Worm (Caenorhabditis elegans): Measurements from ENCODE around the gene nsph-1.1.

nsph-1.1 gene

DNA sequence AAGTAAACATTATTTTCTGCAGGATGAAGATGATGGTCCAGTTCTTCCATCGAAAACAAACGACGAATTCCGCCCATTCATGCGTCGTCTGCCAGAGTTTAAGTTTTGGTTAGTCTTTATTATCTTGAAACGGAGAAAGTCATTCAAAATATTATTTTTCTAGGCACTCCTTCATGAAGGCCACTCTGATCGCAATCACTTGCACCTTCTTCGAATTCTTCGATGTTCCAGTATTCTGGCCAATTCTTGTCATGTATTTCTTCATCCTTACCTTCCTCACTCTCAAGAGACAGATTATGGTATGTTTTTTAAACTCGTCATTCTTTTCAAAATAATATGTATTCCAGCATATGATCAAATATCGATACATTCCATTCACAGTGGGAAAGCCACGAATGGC lies 45.2 kb downstream of the nsph-1.1 start:
- TF ChIP-seq nhr-21 (tag; optimal IDR thresholded peaks at IDR 0.05) (peak; percentile 31), crh-2 (tag; optimal IDR thresholded peaks at IDR 0.05) (peak; percentile 6), nhr-6 (tag; optimal IDR thresholded peaks at IDR 0.05) (no peak), ama-1 (optimal IDR thresholded peaks at IDR 0.05) (peak; percentile 24)

DNA sequence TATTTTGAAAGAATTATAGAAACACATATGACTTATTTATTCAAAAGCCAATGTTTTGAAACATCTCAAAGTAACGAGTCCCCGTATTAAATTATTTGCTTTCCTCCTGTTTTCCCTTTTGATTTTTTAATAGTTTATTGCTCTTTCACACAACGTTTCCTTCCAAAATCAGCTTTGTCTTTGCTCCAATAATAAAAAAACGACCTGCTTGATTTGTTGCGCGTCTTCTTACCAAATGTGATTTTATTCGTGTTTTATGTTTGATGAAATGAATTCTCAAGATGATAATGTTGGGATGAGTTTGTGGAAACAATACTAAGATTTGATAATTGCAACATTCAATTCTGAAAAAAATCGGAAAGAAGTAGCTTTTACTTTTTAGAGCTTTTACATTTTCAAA lies 45.8 kb downstream of the nsph-1.1 start:
- peak; percentile 4 for TF ChIP-seq ztf-4 (tag; optimal IDR thresholded peaks at IDR 0.05)
- peak; percentile 17 for TF ChIP-seq nhr-21 (tag; optimal IDR thresholded peaks at IDR 0.05)
- TF ChIP-seq C34F6.9 (tag; optimal IDR thresholded peaks at IDR 0.05) = peak; percentile 3
- no peak for TF ChIP-seq nhr-12 (tag; optimal IDR thresholded peaks at IDR 0.05)
- TF ChIP-seq nhr-11 (tag; optimal IDR thresholded peaks at IDR 0.05) = no peak
- peak; percentile 42 for TF ChIP-seq ama-1 (optimal IDR thresholded peaks at IDR 0.05)

- TF ChIP-seq nhr-25 (tag; optimal IDR thresholded peaks at IDR 0.05) (peak; percentile 89), blmp-1 (tag; optimal IDR thresholded peaks at IDR 0.05; ENCODE audit: insufficient read depth) (peak; percentile 52), fos-1 (tag; optimal IDR thresholded peaks at IDR 0.05) (no peak), sma-3 (GFP tag; optimal IDR thresholded peaks at IDR 0.05) (peak; percentile 84), nhr-21 (tag; optimal IDR thresholded peaks at IDR 0.05) (peak; percentile 98), nhr-129 (tag; optimal IDR thresholded peaks at IDR 0.05) (peak; percentile 79), gmeb-1 (tag; optimal IDR thresholded peaks at IDR 0.05) (peak; percentile 15), mbf-1 (tag; optimal IDR thresholded peaks at IDR 0.05) (no peak), nhr-23 (tag; optimal IDR thresholded peaks at IDR 0.05) (no peak), sma-9 (GFP tag; optimal IDR thresholded peaks at IDR 0.05) (peak; percentile 81), sma-9 (tag; optimal IDR thresholded peaks at IDR 0.05) (no peak), skn-1 (tag; optimal IDR thresholded peaks at IDR 0.05) (no peak), peb-1 (tag; optimal IDR thresholded peaks at IDR 0.05) (no peak), elt-3 (tag; optimal IDR thresholded peaks at IDR 0.05) (no peak), egl-27 (tag; optimal IDR thresholded peaks at IDR 0.05) (peak; percentile 63), nhr-6 (tag; optimal IDR thresholded peaks at IDR 0.05) (peak; percentile 63), crh-2 (tag; optimal IDR thresholded peaks at IDR 0.05) (peak; percentile 56), aly-2 (tag; optimal IDR thresholded peaks at IDR 0.05) (no peak), lsy-2 (tag; optimal IDR thresholded peaks at IDR 0.05) (peak in 1 of 2 experiments; percentile 22), unc-39 (tag; optimal IDR thresholded peaks at IDR 0.05) (no peak), mab-5 (tag; optimal IDR thresholded peaks at IDR 0.05) (no peak), unc-62 (GFP tag; optimal IDR thresholded peaks at IDR 0.05) (no peak), ceh-82 (tag; optimal IDR thresholded peaks at IDR 0.05) (no peak)
Observed at ce11 chrII:8813659-8814058, 47.1 kb downstream of the nsph-1.1 start.

ce11 chrII:8814231-8814630 lies 47.7 kb downstream of the nsph-1.1 start:
- no peak for TF ChIP-seq ztf-1 (GFP tag; conservative IDR thresholded peaks at IDR 0.05)
- TF ChIP-seq gmeb-1 (tag; optimal IDR thresholded peaks at IDR 0.05) = no peak
- TF ChIP-seq nhr-12 (tag; optimal IDR thresholded peaks at IDR 0.05) = no peak
- TF ChIP-seq nhr-25 (tag; optimal IDR thresholded peaks at IDR 0.05) = peak; percentile 4
- TF ChIP-seq lin-39 (tag; optimal IDR thresholded peaks at IDR 0.05) = no peak
- TF ChIP-seq nhr-10 (tag; optimal IDR thresholded peaks at IDR 0.05) = no peak
- TF ChIP-seq ceh-82 (tag; optimal IDR thresholded peaks at IDR 0.05) = no peak

- TF ChIP-seq blmp-1 (tag; optimal IDR thresholded peaks at IDR 0.05; ENCODE audit: insufficient read depth) (peak; percentile 12), nhr-77 (tag; optimal IDR thresholded peaks at IDR 0.05) (no peak), lin-11 (tag; optimal IDR thresholded peaks at IDR 0.05) (no peak), nhr-12 (tag; optimal IDR thresholded peaks at IDR 0.05) (no peak), fos-1 (tag; optimal IDR thresholded peaks at IDR 0.05) (no peak), nhr-23 (tag; optimal IDR thresholded peaks at IDR 0.05) (no peak), nhr-237 (tag; optimal IDR thresholded peaks at IDR 0.05) (no peak), ztf-4 (tag; optimal IDR thresholded peaks at IDR 0.05) (peak; percentile 33), sma-3 (GFP tag; optimal IDR thresholded peaks at IDR 0.05) (peak; percentile 51), nhr-25 (tag; optimal IDR thresholded peaks at IDR 0.05) (peak; percentile 59), mdl-1 (tag; optimal IDR thresholded peaks at IDR 0.05) (no peak), elt-1 (tag; optimal IDR thresholded peaks at IDR 0.05) (no peak), lin-13 (GFP tag; optimal IDR thresholded peaks at IDR 0.05) (no peak), ceh-82 (tag; optimal IDR thresholded peaks at IDR 0.05) (no peak), crh-2 (tag; optimal IDR thresholded peaks at IDR 0.05) (peak; percentile 31), ceh-16 (tag; optimal IDR thresholded peaks at IDR 0.05) (no peak), nhr-21 (tag; optimal IDR thresholded peaks at IDR 0.05) (peak; percentile 85), sem-4 (tag; optimal IDR thresholded peaks at IDR 0.05) (peak; percentile 56), zag-1 (tag; optimal IDR thresholded peaks at IDR 0.05) (no peak), lsy-2 (tag; optimal IDR thresholded peaks at IDR 0.05) (peak in 1 of 2 experiments; percentile 16), unc-62 (GFP tag; optimal IDR thresholded peaks at IDR 0.05) (no peak), nhr-129 (tag; optimal IDR thresholded peaks at IDR 0.05) (no peak)
Observed at ce11 chrII:8817225-8817624, 50.6 kb downstream of the nsph-1.1 start.

Data from whole organism, L2 larva.